Worm (Caenorhabditis elegans) whole organism, late embryonic: ENCODE data around the gene K05F1.8.

ENCODE experiments used
- Y22D7AL.16 ChIP-seq: sonication (generic microtip); optimal IDR thresholded peaks from 2 replicates; lab custom pipeline; 2016; ENCODE audit warnings: missing genetic modification characterization, missing compliant biosample characterization
- ceh-34 ChIP-seq: sonication (generic microtip); optimal IDR thresholded peaks from 2 replicates; lab custom pipeline; 2016; ENCODE audit warnings: mild to moderate bottlenecking, missing genetic modification characterization, missing compliant biosample characterization
- elt-2 ChIP-seq: sonication (generic microtip); optimal IDR thresholded peaks from 2 replicates; lab custom pipeline; 2016; ENCODE audit warnings: missing genetic modification reagents, missing genetic modification characterization, missing compliant biosample characterization
- hlh-8 ChIP-seq: sonication (generic microtip); optimal IDR thresholded peaks from 2 replicates; lab custom pipeline; 2016; ENCODE audit warnings: missing genotype, missing genetic modification characterization, missing compliant biosample characterization
- odd-2 ChIP-seq: sonication (generic microtip); optimal IDR thresholded peaks from 2 replicates; lab custom pipeline; 2017; ENCODE audit warnings: antibody characterized with exemption, mild to moderate bottlenecking, missing genetic modification characterization, missing compliant biosample characterization
- pag-3 ChIP-seq: sonication (generic microtip); optimal IDR thresholded peaks from 2 replicates; lab custom pipeline; 2016; ENCODE audit warnings: missing compliant biosample characterization, missing genetic modification characterization, borderline replicate concordance
- pros-1 ChIP-seq: fragments of 150-350 bp; optimal IDR thresholded peaks from 2 replicates; lab custom pipeline; 2014; ENCODE audit warnings: missing biosample characterization, missing genetic modification reagents, missing genetic modification characterization
- unc-55 ChIP-seq: sonication (generic microtip); optimal IDR thresholded peaks from 2 replicates; lab custom pipeline; 2017; ENCODE audit warnings: missing biosample characterization, missing genetic modification reagents, missing genetic modification characterization

ce11 chrII:5751353-5751752, 48.1 kb downstream of the K05F1.8 start:
- TF ChIP-seq pag-3 (tag; lab: Kevin White, UChicago) (no peak), elt-2 (tag; lab: Kevin White, UChicago) (peak; percentile 83), hlh-8 (tag; lab: Kevin White, UChicago) (no peak), Y22D7AL.16 (no peak), pros-1 (tag; lab: Kevin White, UChicago) (no peak), unc-55 (no peak), ceh-34 (tag; lab: Kevin White, UChicago) (no peak), odd-2 (tag; lab: Kevin White, UChicago) (no peak)
